Worm (Caenorhabditis elegans) whole organism, late embryonic: Measurements from ENCODE around the gene C06E2.5.

ENCODE experiments used
- dve-1 ChIP-seq: sonication (generic microtip); optimal IDR thresholded peaks from 2 replicates; lab custom pipeline; 2017; ENCODE audit warnings: antibody characterized with exemption, mild to moderate bottlenecking, missing genetic modification characterization, missing compliant biosample characterization
- ets-4 ChIP-seq: sonication (generic microtip); optimal IDR thresholded peaks from 2 replicates; lab custom pipeline; 2016; ENCODE audit warnings: missing genetic modification characterization, missing compliant biosample characterization
- fkh-10 ChIP-seq: fragments of 150-350 bp; optimal IDR thresholded peaks from 2 replicates; lab custom pipeline; 2014; ENCODE audit warnings: missing biosample characterization, missing genetic modification reagents, missing genetic modification characterization
- hlh-6 ChIP-seq: sonication (generic microtip); optimal IDR thresholded peaks from 2 replicates; lab custom pipeline; 2016; ENCODE audit warnings: missing genotype, missing genetic modification characterization, missing compliant biosample characterization
- lin-11 ChIP-seq: fragments of 200-800 bp; sonication (Bioruptor generic); optimal IDR thresholded peaks from 2 replicates; lab custom pipeline; 2018; ENCODE audit warnings: mild to moderate bottlenecking, missing genetic modification characterization, missing compliant biosample characterization
- nfya-1 ChIP-seq: sonication (generic microtip); optimal IDR thresholded peaks from 2 replicates; lab custom pipeline; 2017; ENCODE audit warnings: missing genetic modification characterization, mild to moderate bottlenecking, missing compliant biosample characterization, antibody characterized with exemption, moderate library complexity
- pha-2 ChIP-seq: sonication (generic microtip); optimal IDR thresholded peaks from 2 replicates; lab custom pipeline; 2017; ENCODE audit warnings: mild to moderate bottlenecking, missing genetic modification characterization, missing compliant biosample characterization
- pha-4 ChIP-seq: fragments of 150-350 bp; optimal IDR thresholded peaks from 2 replicates; lab custom pipeline; 2018; ENCODE audit warnings: missing biosample characterization, missing genetic modification reagents, missing genetic modification characterization
- pqm-1 ChIP-seq: sonication (generic microtip); optimal IDR thresholded peaks from 2 replicates; lab custom pipeline; 2016; ENCODE audit warnings: missing genetic modification characterization, missing compliant biosample characterization
- rnt-1 ChIP-seq: sonication (generic microtip); optimal IDR thresholded peaks from 2 replicates; lab custom pipeline; 2016; ENCODE audit warnings: missing genetic modification characterization, missing compliant biosample characterization
- syd-9 ChIP-seq: sonication (generic microtip); optimal IDR thresholded peaks from 2 replicates; lab custom pipeline; 2016; ENCODE audit warnings: mild to moderate bottlenecking, missing genetic modification characterization, moderate library complexity, missing compliant biosample characterization

DNA sequence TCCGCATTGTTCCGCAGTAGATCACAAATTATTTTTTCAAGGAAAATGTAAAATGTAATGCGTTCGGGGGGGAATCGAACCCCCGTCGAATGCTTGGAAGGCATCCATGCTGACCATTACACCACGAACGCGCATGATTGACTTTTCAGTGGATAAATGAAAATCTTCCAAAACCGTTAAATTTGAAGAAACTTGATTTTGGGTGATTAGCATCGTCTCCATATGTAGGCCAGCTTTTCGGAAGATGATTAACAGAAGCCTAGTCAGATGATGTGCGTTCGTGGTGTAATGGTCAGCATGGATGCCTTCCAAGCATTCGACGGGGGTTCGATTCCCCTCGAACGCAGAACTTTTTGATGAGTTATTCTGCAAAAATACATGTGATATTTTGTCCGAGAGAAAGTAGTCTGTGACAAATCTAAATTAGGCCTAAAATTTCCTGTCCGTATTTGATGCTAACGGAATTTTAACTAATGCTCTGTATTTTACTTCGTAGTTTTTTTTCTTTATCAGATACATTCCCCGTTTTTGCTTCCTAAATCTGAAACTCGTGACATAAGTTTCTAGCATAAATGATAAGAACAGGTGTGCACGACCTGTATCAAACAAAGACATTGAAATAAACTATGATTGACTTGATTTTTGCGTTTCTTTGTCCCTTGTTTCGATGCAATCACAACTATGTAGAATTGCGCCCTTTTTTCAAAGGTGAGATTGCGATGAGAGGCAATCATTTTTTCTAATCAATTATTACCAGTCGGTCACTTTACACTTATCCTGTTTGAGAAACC, 11.1 kb downstream of the C06E2.5 start, which contains the start of gene C28G1.10:
- TF ChIP-seq fkh-10 (GFP tag; lab: Kevin White, UChicago) (no peak), hlh-6 (tag; lab: Kevin White, UChicago) (no peak), pqm-1 (tag; lab: Kevin White, UChicago) (no peak), rnt-1 (tag; lab: Kevin White, UChicago) (no peak), dve-1 (tag; lab: Kevin White, UChicago) (no peak), nfya-1 (tag; lab: Kevin White, UChicago) (no peak), pha-4 (tag; lab: Kevin White, UChicago) (no peak), ets-4 (tag; lab: Kevin White, UChicago) (no peak), pha-2 (tag; lab: Kevin White, UChicago) (no peak), syd-9 (tag; lab: Kevin White, UChicago) (no peak), lin-11 (tag; lab: Kevin White, UChicago) (no peak)
